Worm (Caenorhabditis elegans): Measurements from ENCODE around the gene ugt-11.

The ugt-11 gene

ce11 chrV:4846507-4846906, 48.4 kb downstream of the ugt-11 start:
- no peak for TF ChIP-seq scrt-1 (GFP tag; IDR thresholded peaks at IDR 0.05)
- no peak for TF ChIP-seq tbx-11 (GFP tag; IDR thresholded peaks at IDR 0.05)
- TF ChIP-seq B0310.2 (tag; optimal IDR thresholded peaks at IDR 0.05): no peak
- no peak for TF ChIP-seq ama-1 (optimal IDR thresholded peaks at IDR 0.05)
- no peak for TF ChIP-seq ceh-36 (tag; optimal IDR thresholded peaks at IDR 0.05)
- no peak for TF ChIP-seq hmbx-1 (tag; optimal IDR thresholded peaks at IDR 0.05)
- TF ChIP-seq ets-7 (tag; optimal IDR thresholded peaks at IDR 0.05): no peak
- TF ChIP-seq flt-1 (GFP tag; IDR thresholded peaks at IDR 0.05): no peak
- TF ChIP-seq pes-1 (GFP tag; IDR thresholded peaks at IDR 0.05): no peak

- TF ChIP-seq B0310.2 (tag; optimal IDR thresholded peaks at IDR 0.05) (no peak), tra-4 (tag; optimal IDR thresholded peaks at IDR 0.05) (no peak), F13C5.2 (tag; optimal IDR thresholded peaks at IDR 0.05) (no peak), sea-1 (GFP tag; conservative IDR thresholded peaks at IDR 0.05) (no peak), pes-1 (GFP tag; IDR thresholded peaks at IDR 0.05) (no peak), hmbx-1 (tag; optimal IDR thresholded peaks at IDR 0.05) (no peak), scrt-1 (GFP tag; IDR thresholded peaks at IDR 0.05) (no peak), ets-7 (tag; optimal IDR thresholded peaks at IDR 0.05) (no peak), hmg-4 (GFP tag; optimal IDR thresholded peaks at IDR 0.05) (no peak)
Observed at ce11 chrV:4844591-4844990, 50.3 kb downstream of the ugt-11 start, which contains the start of gene abhd-5.2. abhd-5.2 (plus strand) TSS chrV:4844685.
